Fruit fly (Drosophila melanogaster): ENCODE measurements around the gene S.

S gene

dm6 chr2L:1057513-1057912 lies 20.1 kb downstream of the S start:
- no peak for TF ChIP-seq br (GFP tag; optimal IDR thresholded peaks at IDR 0.05)
- TF ChIP-seq dl (GFP tag; optimal IDR thresholded peaks at IDR 0.05; ENCODE audit: insufficient read depth in 1 of 2, partially characterized antibody in 2 of 2), result no peak
- TF ChIP-seq CrebA (GFP tag; optimal IDR thresholded peaks at IDR 0.05; ENCODE audit: borderline replicate concordance), result no peak
- no peak for TF ChIP-seq Hnf4 (GFP tag; optimal IDR thresholded peaks at IDR 0.05)
- no peak for TF ChIP-seq Mio (GFP tag; optimal IDR thresholded peaks at IDR 0.05)
- no peak for TF ChIP-seq CG32264 (GFP tag; optimal IDR thresholded peaks at IDR 0.05)
- TF ChIP-seq h (GFP tag; optimal IDR thresholded peaks at IDR 0.05), result no peak
- no peak for TF ChIP-seq Rel (GFP tag; optimal IDR thresholded peaks at IDR 0.05)
- no peak for TF ChIP-seq Rel (tag; optimal IDR thresholded peaks at IDR 0.05)
- TF ChIP-seq sv (GFP tag; optimal IDR thresholded peaks at IDR 0.05), result no peak
- no peak for TF ChIP-seq OdsH (GFP tag; optimal IDR thresholded peaks at IDR 0.05)
- TF ChIP-seq brk (GFP tag; optimal IDR thresholded peaks at IDR 0.05), result no peak
- TF ChIP-seq usp (GFP tag; optimal IDR thresholded peaks at IDR 0.05), result no peak

DNA sequence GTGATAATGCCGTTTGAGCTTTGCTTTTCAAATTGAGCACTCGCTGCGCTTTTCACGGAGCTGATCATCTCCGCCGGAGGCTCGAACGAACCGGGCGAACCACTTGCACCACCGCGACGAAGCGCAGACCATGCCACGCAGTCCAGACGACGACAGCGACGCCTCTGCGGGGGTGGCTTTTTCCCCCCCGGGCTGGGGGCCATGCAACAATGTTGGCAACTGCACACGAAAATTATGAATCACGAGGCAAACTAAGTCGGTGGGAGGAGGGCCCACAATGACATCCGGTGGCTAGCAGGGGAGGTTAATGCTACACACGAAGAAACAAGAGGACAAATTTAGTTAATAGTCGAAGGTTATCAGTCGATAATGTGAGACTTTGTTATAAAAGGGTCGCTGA lies 21.0 kb downstream of the S start:
- TF ChIP-seq dmrt93B (GFP tag; optimal IDR thresholded peaks at IDR 0.05), result no peak
- TF ChIP-seq Hr83 (GFP tag; optimal IDR thresholded peaks at IDR 0.05; ENCODE audit: poor library complexity, severe bottlenecking), result no peak
- TF ChIP-seq Mio (GFP tag; optimal IDR thresholded peaks at IDR 0.05), result no peak
- no peak for TF ChIP-seq CG32264 (GFP tag; optimal IDR thresholded peaks at IDR 0.05)
- TF ChIP-seq Rel (GFP tag; optimal IDR thresholded peaks at IDR 0.05), result no peak
- no peak for TF ChIP-seq Rel (tag; optimal IDR thresholded peaks at IDR 0.05)
- no peak for TF ChIP-seq CrebA (GFP tag; optimal IDR thresholded peaks at IDR 0.05; ENCODE audit: borderline replicate concordance)
- TF ChIP-seq CG9705 (GFP tag; optimal IDR thresholded peaks at IDR 0.05), result no peak
- TF ChIP-seq lola (GFP tag; optimal IDR thresholded peaks at IDR 0.05), result no peak

dm6 chr2L:1049361-1049760 lies 28.3 kb downstream of the S start:
- TF ChIP-seq OdsH (GFP tag; optimal IDR thresholded peaks at IDR 0.05) (no peak), Abd-B (GFP tag; optimal IDR thresholded peaks at IDR 0.05) (no peak), sage (GFP tag; optimal IDR thresholded peaks at IDR 0.05) (no peak), rgr (GFP tag; optimal IDR thresholded peaks at IDR 0.05) (no peak), lola (GFP tag; optimal IDR thresholded peaks at IDR 0.05) (peak; percentile 40), Myc (optimal IDR thresholded peaks at IDR 0.05) (peak; percentile 70), Jra (GFP tag; optimal IDR thresholded peaks at IDR 0.05) (no peak), h (GFP tag; optimal IDR thresholded peaks at IDR 0.05) (no peak), psq (GFP tag; optimal IDR thresholded peaks at IDR 0.05) (no peak), fru (GFP tag; optimal IDR thresholded peaks at IDR 0.05) (no peak), N (GFP tag; optimal IDR thresholded peaks at IDR 0.05) (peak; percentile 73)

dm6 chr2L:1048846-1049245 lies 28.8 kb downstream of the S start:
- TF ChIP-seq ey (GFP tag; optimal IDR thresholded peaks at IDR 0.05), result no peak
- TF ChIP-seq Dif (GFP tag; optimal IDR thresholded peaks at IDR 0.05; ENCODE audit: partially characterized antibody), result peak; percentile 11

dm6 chr2L:1048427-1048826 lies 29.2 kb downstream of the S start:
- TF ChIP-seq brk (GFP tag; optimal IDR thresholded peaks at IDR 0.05) (no peak), foxo (GFP tag; optimal IDR thresholded peaks at IDR 0.05) (peak in 1 of 2 experiments; percentile 13)

DNA sequence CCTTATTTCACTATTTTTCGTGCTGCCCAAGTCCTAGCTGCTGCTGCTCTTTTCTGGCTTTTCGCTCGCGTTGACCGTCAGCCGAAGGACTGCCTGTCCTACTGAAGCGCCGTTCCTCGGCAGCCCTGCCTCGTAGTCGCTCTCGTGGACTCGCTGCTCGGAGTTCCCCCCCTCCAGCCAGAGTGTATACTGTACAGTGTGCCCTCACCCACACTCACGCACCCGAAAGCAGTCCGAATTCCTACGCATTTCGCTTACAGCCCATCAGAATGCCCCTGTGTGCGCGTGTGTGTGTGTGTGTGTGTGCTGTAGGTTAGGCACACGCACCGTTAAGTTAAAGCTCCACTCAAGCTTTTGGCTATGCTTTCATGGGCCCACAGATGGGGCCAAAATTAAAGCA lies 29.6 kb downstream of the S start, which contains the start of gene IA-2:
IA-2 (minus strand) TSS at position 89 of the 400 bp plus-strand sequence.
- TF ChIP-seq CrebA (GFP tag; optimal IDR thresholded peaks at IDR 0.05; ENCODE audit: borderline replicate concordance), result no peak
- TF ChIP-seq GATAd (GFP tag; optimal IDR thresholded peaks at IDR 0.05), result no peak
- TF ChIP-seq lola (GFP tag; optimal IDR thresholded peaks at IDR 0.05), result no peak
- TF ChIP-seq br (GFP tag; optimal IDR thresholded peaks at IDR 0.05), result no peak
- TF ChIP-seq dl (GFP tag; optimal IDR thresholded peaks at IDR 0.05; ENCODE audit: insufficient read depth in 1 of 2, partially characterized antibody in 2 of 2), result no peak
- no peak for TF ChIP-seq Myc (optimal IDR thresholded peaks at IDR 0.05)
- no peak for TF ChIP-seq psq (GFP tag; optimal IDR thresholded peaks at IDR 0.05)
- TF ChIP-seq tai (GFP tag; optimal IDR thresholded peaks at IDR 0.05), result no peak

All from whole organism, wandering third instar larva.